Fruit fly (Drosophila melanogaster) whole organism, embryonic: ENCODE measurements around the gene CG17982.
A peak's percentile ranks its signal among the peaks of the same experiment; 100 is the strongest.

ENCODE experiments used
- Asciz ChIP-seq: fragments of 200-800 bp; sonication (Bioruptor generic); optimal IDR thresholded peaks from 2 replicates; lab custom pipeline; 2017; ENCODE audit warnings: missing biosample characterization, mild to moderate bottlenecking, missing genetic modification characterization, missing genetic modification reagents
- Bteb2 ChIP-seq: fragments of 200-800 bp; sonication (Bioruptor generic); optimal IDR thresholded peaks from 2 replicates; lab custom pipeline; 2016; ENCODE audit warnings: missing biosample characterization, missing genetic modification characterization
- CG10366 ChIP-seq: fragments of 200-800 bp; sonication (Bioruptor generic); IDR thresholded peaks from 2 replicates; pipeline ENCODE4 v1.3.6; 2022; ENCODE audit warnings: missing biosample characterization, missing genetic modification characterization
- CG10543 ChIP-seq: fragments of 200-800 bp; sonication (Bioruptor generic); optimal IDR thresholded peaks from 3 replicates; lab custom pipeline; 2017; ENCODE audit warnings: missing biosample characterization, mild to moderate bottlenecking, missing genetic modification characterization, moderate library complexity
- CG12299 ChIP-seq: fragments of 200-800 bp; sonication (Bioruptor generic); optimal IDR thresholded peaks from 2 replicates; lab custom pipeline; 2018; ENCODE audit warnings: missing biosample characterization, mild to moderate bottlenecking, missing genetic modification characterization
- CG13775 ChIP-seq: fragments of 200-800 bp; sonication (Bioruptor generic); optimal IDR thresholded peaks from 3 replicates; lab custom pipeline; 2017; ENCODE audit warnings: missing biosample characterization, mild to moderate bottlenecking, missing genetic modification characterization
- CG14667 ChIP-seq: fragments of 200-800 bp; sonication (Bioruptor generic); IDR thresholded peaks from 2 replicates; pipeline ENCODE4 v1.3.6; 2022; ENCODE audit warnings: missing biosample characterization, missing genetic modification characterization
- CG14710 ChIP-seq: fragments of 200-800 bp; sonication (Bioruptor generic); optimal IDR thresholded peaks from 3 replicates; lab custom pipeline; 2019; ENCODE audit warnings: missing biosample characterization, mild to moderate bottlenecking, missing genetic modification characterization, moderate library complexity
- CG1529 ChIP-seq: fragments of 200-800 bp; sonication (Bioruptor generic); optimal IDR thresholded peaks from 3 replicates; lab custom pipeline; 2018; ENCODE audit warnings: missing biosample characterization, missing genetic modification characterization
- CG15514 ChIP-seq: fragments of 200-800 bp; sonication (Bioruptor generic); optimal IDR thresholded peaks from 3 replicates; lab custom pipeline; 2017; ENCODE audit warnings: missing biosample characterization, missing genetic modification characterization, mild to moderate bottlenecking, moderate library complexity, missing genetic modification reagents
- CG16813 ChIP-seq: fragments of 200-800 bp; sonication (Bioruptor generic); IDR thresholded peaks from 3 replicates; pipeline ENCODE4 v1.3.6; 2022; ENCODE audit warnings: missing biosample characterization, missing genetic modification characterization; ENCODE audit not compliant: partially characterized antibody
- CG17568 ChIP-seq: fragments of 200-800 bp; sonication (Bioruptor generic); optimal IDR thresholded peaks from 2 replicates; lab custom pipeline; 2018; ENCODE audit warnings: missing biosample characterization, mild to moderate bottlenecking, missing genetic modification characterization, moderate library complexity
- CG2712 ChIP-seq: fragments of 200-800 bp; optimal IDR thresholded peaks from 3 replicates; lab custom pipeline; 2019; ENCODE audit warnings: missing biosample characterization, mild to moderate bottlenecking, missing genetic modification characterization, moderate library complexity
- CG30020 ChIP-seq: fragments of 200-800 bp; optimal IDR thresholded peaks from 2 replicates; lab custom pipeline; 2019; ENCODE audit warnings: missing biosample characterization, mild to moderate bottlenecking, missing genetic modification characterization, moderate library complexity
- CG33213 ChIP-seq: fragments of 200-800 bp; sonication (Bioruptor generic); optimal IDR thresholded peaks from 3 replicates; lab custom pipeline; 2016; ENCODE audit warnings: missing biosample characterization, missing genetic modification characterization
- CG3838 ChIP-seq: fragments of 200-800 bp; sonication (Bioruptor generic); optimal IDR thresholded peaks from 3 replicates; lab custom pipeline; 2016; ENCODE audit warnings: missing biosample characterization, missing genetic modification characterization
- CG5180 ChIP-seq: fragments of 200-800 bp; sonication (Bioruptor generic); optimal IDR thresholded peaks from 3 replicates; lab custom pipeline; 2017; ENCODE audit warnings: missing biosample characterization, missing genetic modification characterization, mild to moderate bottlenecking, moderate library complexity, missing genetic modification reagents
- CG7928 ChIP-seq: fragments of 200-800 bp; sonication (Bioruptor generic); optimal IDR thresholded peaks from 2 replicates; lab custom pipeline; 2017; ENCODE audit warnings: missing biosample characterization, mild to moderate bottlenecking, missing genetic modification characterization
- CHES-1-like ChIP-seq: fragments of 200-800 bp; sonication (Bioruptor generic); optimal IDR thresholded peaks from 2 replicates; lab custom pipeline; 2016; ENCODE audit warnings: missing biosample characterization, missing genetic modification characterization
- Chrac-16 ChIP-seq: fragments of 200-800 bp; sonication (Bioruptor generic); optimal IDR thresholded peaks from 3 replicates; lab custom pipeline; 2016; ENCODE audit warnings: missing biosample characterization, missing genetic modification characterization
- Fer2 ChIP-seq: fragments of 200-800 bp; sonication (Bioruptor generic); optimal IDR thresholded peaks from 2 replicates; lab custom pipeline; 2018; ENCODE audit warnings: missing biosample characterization, mild to moderate bottlenecking, missing genetic modification characterization, moderate library complexity
- Hr39 ChIP-seq: fragments of >200 bp; optimal IDR thresholded peaks from 2 replicates; lab custom pipeline; 2017
- Mad ChIP-seq: fragments of 200-800 bp; sonication (Bioruptor generic); optimal IDR thresholded peaks from 2 replicates; lab custom pipeline; 2016; ENCODE audit warnings: missing biosample characterization, missing genetic modification characterization
- Med ChIP-seq: fragments of 200-800 bp; sonication (Bioruptor generic); peaks from one replicate; lab custom pipeline; 2016; ENCODE audit warnings: missing biosample characterization, missing genetic modification characterization, mild to moderate bottlenecking, inconsistent platforms, moderate library complexity
- Rx ChIP-seq: fragments of 200-800 bp; sonication (Bioruptor generic); IDR thresholded peaks from 2 replicates; pipeline ENCODE4 v1.3.6; 2022; ENCODE audit warnings: missing biosample characterization, missing genetic modification characterization
- Sin3A ChIP-seq: fragments of >200 bp; optimal IDR thresholded peaks from 2 replicates; lab custom pipeline; 2018
- Spps ChIP-seq: fragments of 200-800 bp; sonication (Bioruptor generic); optimal IDR thresholded peaks from 2 replicates; lab custom pipeline; 2018; ENCODE audit warnings: missing biosample characterization, mild to moderate bottlenecking, missing genetic modification characterization
- Stat92E ChIP-seq, 3 experiments: fragments of >200 bp in 2 of 3; fragments of 200-800 bp in 1 of 3; sonication (Bioruptor generic) in 1 of 3; optimal IDR thresholded peaks; 2 replicates each; lab custom pipeline; 2017 to 2019; ENCODE audit warnings: missing biosample characterization in 3 of 3, missing genetic modification characterization in 3 of 3, mild to moderate bottlenecking in 1 of 3, moderate library complexity in 1 of 3
- bab2 ChIP-seq: fragments of 200-800 bp; sonication (Bioruptor generic); optimal IDR thresholded peaks from 2 replicates; lab custom pipeline; 2016; ENCODE audit warnings: missing biosample characterization, missing genetic modification characterization
- caup ChIP-seq: fragments of 200-800 bp; sonication (Bioruptor generic); optimal IDR thresholded peaks from 3 replicates; lab custom pipeline; 2017; ENCODE audit warnings: missing biosample characterization, mild to moderate bottlenecking, missing genetic modification characterization, moderate library complexity; ENCODE audit not compliant: severe bottlenecking
- crol ChIP-seq: fragments of 200-800 bp; sonication (Bioruptor generic); IDR thresholded peaks from 2 replicates; pipeline ENCODE4 v1.3.6; 2022; ENCODE audit warnings: missing biosample characterization, missing genetic modification characterization
- crp ChIP-seq, 2 experiments: fragments of 200-800 bp; sonication (Bioruptor generic); optimal IDR thresholded peaks; 2 replicates in 1 of 2; 3 replicates in 1 of 2; lab custom pipeline; 2017; ENCODE audit warnings: missing biosample characterization in 2 of 2, missing genetic modification characterization in 2 of 2, mild to moderate bottlenecking in 1 of 2, moderate library complexity in 1 of 2
- disco-r ChIP-seq: fragments of 200-800 bp; sonication (Bioruptor generic); optimal IDR thresholded peaks from 2 replicates; lab custom pipeline; 2016; ENCODE audit warnings: missing biosample characterization, missing genetic modification characterization
- eve ChIP-seq, 2 experiments: fragments of >200 bp; optimal IDR thresholded peaks; 2 replicates each; lab custom pipeline; 2017; ENCODE audit warnings: missing biosample characterization in 2 of 2, missing genetic modification characterization in 2 of 2
- fd64A ChIP-seq: fragments of 200-800 bp; sonication (Bioruptor generic); optimal IDR thresholded peaks from 3 replicates; lab custom pipeline; 2018; ENCODE audit warnings: missing biosample characterization, mild to moderate bottlenecking, missing genetic modification characterization
- fu2 ChIP-seq: fragments of 200-800 bp; sonication (Bioruptor generic); optimal IDR thresholded peaks from 2 replicates; lab custom pipeline; 2016; ENCODE audit warnings: missing biosample characterization, missing genetic modification characterization
- gce ChIP-seq: fragments of 200-800 bp; sonication (Bioruptor generic); IDR thresholded peaks from 3 replicates; pipeline ENCODE4 v1.3.6; 2022; ENCODE audit warnings: missing biosample characterization, missing genetic modification characterization
- hth ChIP-seq: fragments of >200 bp; optimal IDR thresholded peaks from 2 replicates; lab custom pipeline; 2017; ENCODE audit warnings: inconsistent platforms
- kay ChIP-seq: fragments of 200-800 bp; sonication (Bioruptor generic); optimal IDR thresholded peaks from 2 replicates; lab custom pipeline; 2016; ENCODE audit warnings: missing biosample characterization, missing genetic modification characterization
- knrl ChIP-seq: fragments of 200-800 bp; sonication (Bioruptor generic); IDR thresholded peaks from 3 replicates; pipeline ENCODE4 v1.3.6; 2022; ENCODE audit warnings: missing biosample characterization, missing genetic modification characterization; ENCODE audit not compliant: partially characterized antibody
- lilli ChIP-seq: fragments of 200-800 bp; sonication (Bioruptor generic); optimal IDR thresholded peaks from 3 replicates; lab custom pipeline; 2016; ENCODE audit warnings: missing biosample characterization, missing genetic modification characterization
- lmd ChIP-seq: fragments of 200-800 bp; sonication (Bioruptor generic); IDR thresholded peaks from 2 replicates; pipeline ENCODE4 v1.3.6; 2022; ENCODE audit warnings: missing biosample characterization, missing genetic modification characterization
- pita ChIP-seq: fragments of 200-800 bp; sonication (Bioruptor generic); optimal IDR thresholded peaks from 2 replicates; lab custom pipeline; 2017; ENCODE audit warnings: missing biosample characterization, mild to moderate bottlenecking, missing genetic modification characterization
- ro ChIP-seq: fragments of 200-800 bp; sonication (Bioruptor generic); IDR thresholded peaks from 2 replicates; pipeline ENCODE4 v1.3.6; 2022; ENCODE audit warnings: missing biosample characterization, missing genetic modification characterization
- sisA ChIP-seq: fragments of 200-800 bp; sonication (Bioruptor generic); IDR thresholded peaks from 2 replicates; pipeline ENCODE4 v1.3.6; 2022; ENCODE audit warnings: missing biosample characterization, missing genetic modification characterization
- tgo ChIP-seq: fragments of 200-800 bp; sonication (Bioruptor generic); IDR thresholded peaks from 3 replicates; pipeline ENCODE4 v1.3.6; 2022; ENCODE audit warnings: missing biosample characterization, missing genetic modification characterization
- trem ChIP-seq: fragments of 200-800 bp; optimal IDR thresholded peaks from 3 replicates; lab custom pipeline; 2019; ENCODE audit warnings: missing biosample characterization, mild to moderate bottlenecking, missing genetic modification characterization, moderate library complexity
- unc-4 ChIP-seq: fragments of 200-800 bp; sonication (Bioruptor generic); IDR thresholded peaks from 2 replicates; pipeline ENCODE4 v1.3.6; 2022; ENCODE audit warnings: missing biosample characterization, missing genetic modification characterization; ENCODE audit not compliant: partially characterized antibody
- vfl ChIP-seq: fragments of 200-800 bp; sonication (Bioruptor generic); optimal IDR thresholded peaks from 2 replicates; lab custom pipeline; 2016; ENCODE audit warnings: missing biosample characterization, missing genetic modification characterization
- vvl ChIP-seq: fragments of 200-800 bp; sonication (Bioruptor generic); IDR thresholded peaks from 2 replicates; pipeline ENCODE4 v1.3.6; 2022; ENCODE audit warnings: missing biosample characterization, missing genetic modification characterization
- yki ChIP-seq: fragments of >200 bp; optimal IDR thresholded peaks from 3 replicates; lab custom pipeline; 2018
- zen2 ChIP-seq: fragments of 200-800 bp; sonication (Bioruptor generic); IDR thresholded peaks from 3 replicates; pipeline ENCODE4 v1.3.6; 2022; ENCODE audit warnings: missing biosample characterization, missing genetic modification characterization; ENCODE audit not compliant: partially characterized antibody
- zfh2 ChIP-seq: fragments of 200-800 bp; sonication (Bioruptor generic); optimal IDR thresholded peaks from 2 replicates; lab custom pipeline; 2016; ENCODE audit warnings: missing biosample characterization, missing genetic modification characterization

The CG17982 gene

dm6 chrX:8120939-8121338 is 22.7 kb downstream of the CG17982 start, which contains the start of gene CG2260 (continued):
- TF ChIP-seq CG15514 (GFP tag; lab: Kevin White, UChicago) (peak; percentile 75), CG7928 (GFP tag; lab: Kevin White, UChicago) (no peak), fu2 (GFP tag; lab: Kevin White, UChicago) (no peak), CG1529 (GFP tag; lab: Kevin White, UChicago) (no peak), CHES-1-like (GFP tag; lab: Kevin White, UChicago) (no peak), lilli (no peak), Sin3A (lab: Kevin White, UChicago) (peak; percentile 8), CG16813 (GFP tag; lab: Robert Waterston, UW) (no peak), tgo (GFP tag; lab: Robert Waterston, UW) (no peak), sisA (GFP tag; lab: Robert Waterston, UW) (no peak), CG10366 (no peak), Med (GFP tag; lab: Kevin White, UChicago) (peak; percentile 41), crol (no peak), zen2 (GFP tag; lab: Robert Waterston, UW) (no peak), yki (lab: Kevin White, UChicago) (no peak), Spps (no peak), CG12299 (tag; lab: Kevin White, UChicago) (no peak), crp (GFP tag; optimal IDR thresholded peaks at IDR 0.05; lab: Kevin White, UChicago) (peak; percentile 41 to 91), CG2712 (no peak), fd64A (no peak), Rx (GFP tag; lab: Robert Waterston, UW) (no peak), pita (GFP tag; lab: Kevin White, UChicago) (no peak), CG17568 (GFP tag; lab: Kevin White, UChicago) (no peak), disco-r (GFP tag; lab: Kevin White, UChicago) (no peak), Mad (GFP tag; lab: Kevin White, UChicago) (no peak), CG10543 (GFP tag; lab: Kevin White, UChicago) (no peak), CG14667 (GFP tag; lab: Robert Waterston, UW) (no peak), Asciz (no peak), trem (peak; percentile 12), hth (no peak), Fer2 (tag; lab: Kevin White, UChicago) (no peak), eve (GFP tag; optimal IDR thresholded peaks at IDR 0.05; lab: Kevin White, UChicago) (no peak), ro (GFP tag; lab: Robert Waterston, UW) (no peak), unc-4 (peak; percentile 40), CG3838 (GFP tag; lab: Kevin White, UChicago) (no peak), gce (GFP tag; lab: Robert Waterston, UW) (no peak), CG14710 (tag; lab: Kevin White, UChicago) (peak; percentile 18), Hr39 (lab: Kevin White, UChicago) (no peak), CG30020 (tag; lab: Kevin White, UChicago) (no peak), CG5180 (no peak), bab2 (GFP tag; lab: Kevin White, UChicago) (no peak), knrl (no peak), Stat92E (GFP tag; optimal IDR thresholded peaks at IDR 0.05; lab: Kevin White, UChicago) (no peak), Chrac-16 (GFP tag; lab: Kevin White, UChicago) (no peak), Bteb2 (GFP tag; lab: Kevin White, UChicago) (no peak), zfh2 (no peak), vfl (GFP tag; lab: Kevin White, UChicago) (no peak), vvl (GFP tag; lab: Robert Waterston, UW) (peak; percentile 85), lmd (no peak), kay (GFP tag; lab: Kevin White, UChicago) (no peak), CG13775 (GFP tag; lab: Kevin White, UChicago) (no peak), CG33213 (GFP tag; lab: Kevin White, UChicago) (no peak), caup (GFP tag; lab: Kevin White, UChicago) (no peak)
